Fruit fly (Drosophila melanogaster) S2 (cell line): ENCODE measurements around the gene Ibf2.

Experiments used
- CG8478 ChIP-seq: fragments of >200 bp; optimal IDR thresholded peaks from 2 replicates; lab custom pipeline; 2018
- CTCF ChIP-seq, 2 experiments: fragments of >200 bp; optimal IDR thresholded peaks; 2 replicates each; lab custom pipeline; 2018

- no peak for TF ChIP-seq CG8478 (lab: Kevin White, UChicago)
- no peak for TF ChIP-seq CTCF (optimal IDR thresholded peaks at IDR 0.05; lab: Kevin White, UChicago)
Measured at dm6 chr3R:9232346-9232745, 26.0 kb downstream of the Ibf2 start.
